Fruit fly (Drosophila melanogaster) whole organism, embryonic: ENCODE data around the gene Ugt305A1.

Source experiments
- ATbp ChIP-seq: fragments of 200-800 bp; sonication (Bioruptor generic); optimal IDR thresholded peaks from 2 replicates; lab custom pipeline; 2017; ENCODE audit warnings: missing biosample characterization, mild to moderate bottlenecking, missing genetic modification characterization, missing genetic modification reagents
- Abd-B ChIP-seq: fragments of 200-800 bp; sonication (Bioruptor generic); optimal IDR thresholded peaks from 2 replicates; lab custom pipeline; 2018; ENCODE audit warnings: missing biosample characterization, mild to moderate bottlenecking, missing genetic modification characterization, moderate library complexity
- Awh ChIP-seq: fragments of 200-800 bp; sonication (Bioruptor generic); IDR thresholded peaks from 2 replicates; pipeline ENCODE4, ENCODE4 v1.3.6; 2022; ENCODE audit warnings: missing biosample characterization, missing genetic modification characterization
- B-H1 ChIP-seq: fragments of 200-800 bp; sonication (Bioruptor generic); IDR thresholded peaks from 3 replicates; pipeline ENCODE4 v1.3.6; 2022; ENCODE audit warnings: missing biosample characterization, missing genetic modification characterization
- Bgb ChIP-seq: fragments of 200-800 bp; sonication (Bioruptor generic); IDR thresholded peaks from 2 replicates; pipeline ENCODE4 v1.3.6; 2022; ENCODE audit warnings: missing biosample characterization, missing genetic modification characterization; ENCODE audit not compliant: partially characterized antibody
- C15 ChIP-seq: fragments of 200-800 bp; sonication (Bioruptor generic); IDR thresholded peaks from 3 replicates; pipeline ENCODE4 v1.3.6; 2022; ENCODE audit warnings: missing biosample characterization, missing genetic modification characterization
- CG11093 ChIP-seq: fragments of 200-800 bp; sonication (Bioruptor generic); IDR thresholded peaks from 3 replicates; pipeline ENCODE4 v1.3.6; 2022; ENCODE audit warnings: missing biosample characterization, missing genetic modification characterization
- CG11456 ChIP-seq: fragments of 200-800 bp; sonication (Bioruptor generic); IDR thresholded peaks from 3 replicates; pipeline ENCODE4 v1.3.6; 2022; ENCODE audit warnings: missing biosample characterization, missing genetic modification characterization
- CG12155 ChIP-seq: fragments of 200-800 bp; sonication (Bioruptor generic); optimal IDR thresholded peaks from 3 replicates; lab custom pipeline; 2016; ENCODE audit warnings: missing biosample characterization, missing genetic modification characterization
- CG16779 ChIP-seq: fragments of 200-800 bp; sonication (Bioruptor generic); IDR thresholded peaks from 2 replicates; pipeline ENCODE4 v1.3.6; 2022; ENCODE audit warnings: missing biosample characterization, missing genetic modification characterization
- CG2678 ChIP-seq: fragments of 200-800 bp; sonication (Bioruptor generic); optimal IDR thresholded peaks from 3 replicates; lab custom pipeline; 2019; ENCODE audit warnings: missing biosample characterization, mild to moderate bottlenecking, missing genetic modification characterization, moderate library complexity
- CG2712 ChIP-seq: fragments of 200-800 bp; optimal IDR thresholded peaks from 3 replicates; lab custom pipeline; 2019; ENCODE audit warnings: missing biosample characterization, mild to moderate bottlenecking, missing genetic modification characterization, moderate library complexity
- CG30020 ChIP-seq: fragments of 200-800 bp; optimal IDR thresholded peaks from 2 replicates; lab custom pipeline; 2019; ENCODE audit warnings: missing biosample characterization, mild to moderate bottlenecking, missing genetic modification characterization, moderate library complexity
- CG30403 ChIP-seq: fragments of 200-800 bp; sonication (Bioruptor generic); optimal IDR thresholded peaks from 3 replicates; lab custom pipeline; 2016; ENCODE audit warnings: missing biosample characterization, missing genetic modification characterization
- CG31224 ChIP-seq: fragments of 200-800 bp; sonication (Bioruptor generic); IDR thresholded peaks from 2 replicates; pipeline ENCODE4 v1.3.6; 2022; ENCODE audit warnings: missing biosample characterization, missing genetic modification characterization
- CG34224 ChIP-seq: fragments of 200-800 bp; sonication (Bioruptor generic); IDR thresholded peaks from 3 replicates; pipeline ENCODE4 v1.3.6; 2022; ENCODE audit warnings: missing biosample characterization, missing genetic modification characterization; ENCODE audit not compliant: partially characterized antibody
- CG4617 ChIP-seq: fragments of 200-800 bp; sonication (Bioruptor generic); optimal IDR thresholded peaks from 3 replicates; lab custom pipeline; 2016; ENCODE audit warnings: missing biosample characterization, missing genetic modification characterization, borderline replicate concordance
- CG4730 ChIP-seq: fragments of 200-800 bp; sonication (Bioruptor generic); IDR thresholded peaks from 2 replicates; pipeline ENCODE4 v1.3.6; 2022; ENCODE audit warnings: missing biosample characterization, missing genetic modification characterization
- CG4820 ChIP-seq: fragments of 200-800 bp; sonication (Bioruptor generic); optimal IDR thresholded peaks from 3 replicates; lab custom pipeline; 2016; ENCODE audit warnings: missing biosample characterization, missing genetic modification characterization
- CG8359 ChIP-seq: fragments of 200-800 bp; sonication (Bioruptor generic); optimal IDR thresholded peaks from 2 replicates; lab custom pipeline; 2017; ENCODE audit warnings: missing biosample characterization, mild to moderate bottlenecking, missing genetic modification characterization, borderline replicate concordance
- CG9727 ChIP-seq: fragments of 200-800 bp; sonication (Bioruptor generic); optimal IDR thresholded peaks from 3 replicates; lab custom pipeline; 2017; ENCODE audit warnings: missing biosample characterization, mild to moderate bottlenecking, missing genetic modification characterization
- Camta ChIP-seq: fragments of 200-800 bp; sonication (Bioruptor generic); optimal IDR thresholded peaks from 2 replicates; lab custom pipeline; 2016; ENCODE audit warnings: missing biosample characterization, missing genetic modification characterization
- D19A ChIP-seq: fragments of 200-800 bp; optimal IDR thresholded peaks from 3 replicates; lab custom pipeline; 2019; ENCODE audit warnings: missing biosample characterization, mild to moderate bottlenecking, missing genetic modification characterization, moderate library complexity
- Gug ChIP-seq: fragments of 200-800 bp; sonication (Bioruptor generic); IDR thresholded peaks from 4 replicates; pipeline ENCODE4 v1.3.6; 2022; ENCODE audit warnings: missing biosample characterization, missing genetic modification characterization
- Med ChIP-seq: fragments of 200-800 bp; sonication (Bioruptor generic); peaks from one replicate; lab custom pipeline; 2016; ENCODE audit warnings: missing biosample characterization, missing genetic modification characterization, mild to moderate bottlenecking, inconsistent platforms, moderate library complexity
- Six4 ChIP-seq: fragments of 200-800 bp; sonication (Bioruptor generic); optimal IDR thresholded peaks from 2 replicates; lab custom pipeline; 2016; ENCODE audit warnings: missing biosample characterization, missing genetic modification characterization
- Spps ChIP-seq: fragments of 200-800 bp; sonication (Bioruptor generic); optimal IDR thresholded peaks from 2 replicates; lab custom pipeline; 2018; ENCODE audit warnings: missing biosample characterization, mild to moderate bottlenecking, missing genetic modification characterization
- Taf1 ChIP-seq: fragments of 200-800 bp; sonication (Bioruptor generic); IDR thresholded peaks from 2 replicates; pipeline ENCODE4 v1.3.6; 2022; ENCODE audit warnings: missing biosample characterization, missing genetic modification characterization
- ac ChIP-seq: fragments of 200-800 bp; sonication (Bioruptor generic); optimal IDR thresholded peaks from 3 replicates; lab custom pipeline; 2017; ENCODE audit warnings: missing biosample characterization, mild to moderate bottlenecking, missing genetic modification characterization
- amos ChIP-seq: fragments of 200-800 bp; sonication (Bioruptor generic); IDR thresholded peaks from 2 replicates; pipeline ENCODE4 v1.3.6; 2022; ENCODE audit warnings: missing biosample characterization, missing genetic modification characterization; ENCODE audit not compliant: partially characterized antibody
- ara ChIP-seq: fragments of 200-800 bp; sonication (Bioruptor generic); IDR thresholded peaks from 2 replicates; pipeline ENCODE4 v1.3.6; 2022; ENCODE audit warnings: missing biosample characterization, missing genetic modification characterization
- ash1 ChIP-seq: fragments of 200-800 bp; sonication (Bioruptor generic); optimal IDR thresholded peaks from 2 replicates; lab custom pipeline; 2018; ENCODE audit warnings: missing biosample characterization, mild to moderate bottlenecking, missing genetic modification characterization
- cad ChIP-seq: fragments of >200 bp; optimal IDR thresholded peaks from 2 replicates; lab custom pipeline; 2017; ENCODE audit warnings: missing biosample characterization, missing genetic modification characterization
- croc ChIP-seq: fragments of 200-800 bp; sonication (Bioruptor generic); conservative IDR thresholded peaks from 3 replicates; pipeline ENCODE4 v1.3.6; 2022; ENCODE audit warnings: missing biosample characterization, missing genetic modification characterization
- cwo ChIP-seq: fragments of 200-800 bp; sonication (Bioruptor generic); optimal IDR thresholded peaks from 3 replicates; lab custom pipeline; 2017; ENCODE audit warnings: missing biosample characterization, missing genetic modification characterization, mild to moderate bottlenecking, moderate library complexity, missing genetic modification reagents
- gfzf ChIP-seq: fragments of 200-800 bp; sonication (Bioruptor generic); optimal IDR thresholded peaks from 2 replicates; lab custom pipeline; 2016; ENCODE audit warnings: missing biosample characterization, mild to moderate bottlenecking, missing genetic modification characterization, moderate library complexity
- hkb ChIP-seq, 2 experiments: fragments of 200-800 bp in 1 of 2; fragments of >200 bp in 1 of 2; sonication (Bioruptor generic) in 1 of 2; IDR thresholded peaks in 1 of 2; optimal IDR thresholded peaks in 1 of 2; 2 replicates each; pipeline versions ENCODE4 v1.3.6 to Lab custom; 2017 to 2022; ENCODE audit warnings: missing biosample characterization in 1 of 2, missing genetic modification characterization in 1 of 2
- jigr1 ChIP-seq: fragments of 200-800 bp; sonication (Bioruptor generic); IDR thresholded peaks from 3 replicates; pipeline ENCODE4 v1.3.6; 2022; ENCODE audit warnings: missing biosample characterization, missing genetic modification characterization
- kay ChIP-seq: fragments of 200-800 bp; sonication (Bioruptor generic); optimal IDR thresholded peaks from 2 replicates; lab custom pipeline; 2016; ENCODE audit warnings: missing biosample characterization, missing genetic modification characterization
- lola ChIP-seq, 3 experiments: fragments of >200 bp in 2 of 3; fragments of 200-800 bp in 1 of 3; sonication (Bioruptor generic) in 1 of 3; optimal IDR thresholded peaks; 2 replicates each; lab custom pipeline; 2017 to 2019; ENCODE audit warnings: missing biosample characterization in 3 of 3, missing genetic modification characterization in 3 of 3, mild to moderate bottlenecking in 1 of 3, moderate library complexity in 1 of 3
- mirr ChIP-seq: fragments of 200-800 bp; sonication (Bioruptor generic); optimal IDR thresholded peaks from 3 replicates; lab custom pipeline; 2018; ENCODE audit warnings: missing biosample characterization, mild to moderate bottlenecking, missing genetic modification characterization
- nerfin-2 ChIP-seq: fragments of 200-800 bp; sonication (Bioruptor generic); IDR thresholded peaks from 2 replicates; pipeline ENCODE4 v1.3.6; 2022; ENCODE audit warnings: missing biosample characterization, missing genetic modification characterization; ENCODE audit not compliant: partially characterized antibody
- oc ChIP-seq: fragments of 200-800 bp; sonication (Bioruptor generic); optimal IDR thresholded peaks from 2 replicates; lab custom pipeline; 2018; ENCODE audit warnings: missing biosample characterization, mild to moderate bottlenecking, missing genetic modification characterization, moderate library complexity
- onecut ChIP-seq: fragments of 200-800 bp; sonication (Bioruptor generic); IDR thresholded peaks from 2 replicates; pipeline ENCODE4 v1.3.6; 2022; ENCODE audit warnings: missing biosample characterization, missing genetic modification characterization
- prd ChIP-seq, 3 experiments: fragments of >200 bp in 2 of 3; fragments of 200-800 bp in 1 of 3; sonication (Bioruptor generic) in 1 of 3; optimal IDR thresholded peaks in 2 of 3; IDR thresholded peaks in 1 of 3; 2 replicates in 2 of 3; 3 replicates in 1 of 3; pipeline versions ENCODE4 v1.3.6 to Lab custom; 2017 to 2022; ENCODE audit warnings: missing biosample characterization in 1 of 3, missing genetic modification characterization in 1 of 3
- schlank ChIP-seq: fragments of 200-800 bp; sonication (Bioruptor generic); optimal IDR thresholded peaks from 2 replicates; lab custom pipeline; 2018; ENCODE audit warnings: missing biosample characterization, mild to moderate bottlenecking, missing genetic modification characterization
- sisA ChIP-seq: fragments of 200-800 bp; sonication (Bioruptor generic); IDR thresholded peaks from 2 replicates; pipeline ENCODE4 v1.3.6; 2022; ENCODE audit warnings: missing biosample characterization, missing genetic modification characterization
- so ChIP-seq: fragments of 200-800 bp; sonication (Bioruptor generic); IDR thresholded peaks from 3 replicates; pipeline ENCODE4 v1.3.6; 2022; ENCODE audit warnings: missing biosample characterization, missing genetic modification characterization
- ttk ChIP-seq: fragments of 200-800 bp; sonication (Bioruptor generic); IDR thresholded peaks from 2 replicates; pipeline ENCODE4 v2.1.2; 2022; ENCODE audit warnings: missing biosample characterization, missing genetic modification characterization
- unc-4 ChIP-seq: fragments of 200-800 bp; sonication (Bioruptor generic); IDR thresholded peaks from 2 replicates; pipeline ENCODE4 v1.3.6; 2022; ENCODE audit warnings: missing biosample characterization, missing genetic modification characterization; ENCODE audit not compliant: partially characterized antibody
- wdn ChIP-seq: fragments of 200-800 bp; sonication (Bioruptor generic); IDR thresholded peaks from 2 replicates; pipeline ENCODE4 v1.3.6; 2022; ENCODE audit warnings: missing biosample characterization, missing genetic modification characterization

Gene Ugt305A1

dm6 chr3L:4010122-4010521 is 49.4 kb upstream of the Ugt305A1 start (continued):
- TF ChIP-seq CG2678 (tag; lab: Kevin White, UChicago) (peak; percentile 65), Gug (GFP tag; lab: Robert Waterston, UW) (no peak), cad (GFP tag; lab: Kevin White, UChicago) (no peak), CG9727 (GFP tag; lab: Kevin White, UChicago) (peak; percentile 30), gfzf (no peak), CG34224 (no peak), CG16779 (no peak), CG8359 (no peak), CG11456 (GFP tag; lab: Robert Waterston, UW) (no peak), Med (GFP tag; lab: Kevin White, UChicago) (peak; percentile 12), mirr (GFP tag; lab: Kevin White, UChicago) (no peak), hkb (optimal IDR thresholded peaks at IDR 0.05; lab: Kevin White, UChicago) (no peak), hkb (GFP tag; IDR thresholded peaks at IDR 0.05; lab: Robert Waterston, UW) (no peak), lola (GFP tag; optimal IDR thresholded peaks at IDR 0.05; lab: Kevin White, UChicago) (no peak), CG12155 (GFP tag; lab: Kevin White, UChicago) (no peak), cwo (GFP tag; lab: Kevin White, UChicago) (peak; percentile 32), B-H1 (GFP tag; lab: Robert Waterston, UW) (no peak), CG30020 (tag; lab: Kevin White, UChicago) (no peak), so (GFP tag; lab: Robert Waterston, UW) (no peak), D19A (tag; lab: Kevin White, UChicago) (peak; percentile 12), croc (GFP tag; lab: Robert Waterston, UW) (no peak), Taf1 (GFP tag; lab: Robert Waterston, UW) (no peak), ATbp (GFP tag; lab: Kevin White, UChicago) (no peak), unc-4 (no peak), nerfin-2 (GFP tag; lab: Robert Waterston, UW) (no peak), CG2712 (peak; percentile 22), CG4730 (no peak), Bgb (GFP tag; lab: Robert Waterston, UW) (no peak), wdn (no peak), CG11093 (GFP tag; lab: Robert Waterston, UW) (no peak), CG4617 (GFP tag; lab: Kevin White, UChicago) (no peak), prd (optimal IDR thresholded peaks at IDR 0.05; lab: Kevin White, UChicago) (no peak), prd (GFP tag; IDR thresholded peaks at IDR 0.05; lab: Robert Waterston, UW) (0 out of 3 replicates have a peak, but pooled peaks have one; percentile 4), CG30403 (GFP tag; lab: Kevin White, UChicago) (no peak), ash1 (GFP tag; lab: Kevin White, UChicago) (no peak)

dm6 chr3L:4014349-4014748 is 45.2 kb upstream of the Ugt305A1 start:
- TF ChIP-seq CG30020 (tag; lab: Kevin White, UChicago) (no peak), Med (GFP tag; lab: Kevin White, UChicago) (peak; percentile 70), sisA (no peak), ara (GFP tag; lab: Robert Waterston, UW) (peak; percentile 23; the same call in 1 of the 2 replicates), kay (GFP tag; lab: Kevin White, UChicago) (no peak), ttk (0 out of 2 replicates have a peak, but pooled peaks have one; percentile 7), Six4 (GFP tag; lab: Kevin White, UChicago) (no peak), onecut (no peak), Spps (tag; lab: Kevin White, UChicago) (no peak), CG4820 (peak; percentile 6), oc (tag; lab: Kevin White, UChicago) (no peak), amos (GFP tag; lab: Robert Waterston, UW) (no peak), ac (GFP tag; lab: Kevin White, UChicago) (no peak), CG31224 (GFP tag; lab: Robert Waterston, UW) (no peak), Awh (GFP tag; lab: Robert Waterston, UW) (no peak), Abd-B (GFP tag; lab: Kevin White, UChicago) (no peak), Camta (GFP tag; lab: Kevin White, UChicago) (no peak), schlank (no peak), jigr1 (no peak), C15 (no peak)
